Fruit fly (Drosophila melanogaster) whole organism, embryonic: ENCODE data around the gene Lgr3.

Source experiments
- Atf-2 ChIP-seq: fragments of 200-800 bp; sonication (Bioruptor generic); optimal IDR thresholded peaks from 2 replicates; lab custom pipeline; 2016; ENCODE audit warnings: missing biosample characterization, missing genetic modification characterization
- CG10565 ChIP-seq: fragments of 200-800 bp; sonication (Bioruptor generic); optimal IDR thresholded peaks from 3 replicates; lab custom pipeline; 2016; ENCODE audit warnings: missing biosample characterization, mild to moderate bottlenecking, missing genetic modification characterization
- CG12744 ChIP-seq: fragments of 200-800 bp; sonication (Bioruptor generic); optimal IDR thresholded peaks from 2 replicates; lab custom pipeline; 2016; ENCODE audit warnings: missing biosample characterization, missing genetic modification characterization
- CG13894 ChIP-seq: fragments of 200-800 bp; sonication (Bioruptor generic); optimal IDR thresholded peaks from 3 replicates; lab custom pipeline; 2018; ENCODE audit warnings: missing biosample characterization, mild to moderate bottlenecking, missing genetic modification characterization, moderate library complexity
- CG14710 ChIP-seq: fragments of 200-800 bp; sonication (Bioruptor generic); optimal IDR thresholded peaks from 3 replicates; lab custom pipeline; 2019; ENCODE audit warnings: missing biosample characterization, mild to moderate bottlenecking, missing genetic modification characterization, moderate library complexity
- CG15696 ChIP-seq: fragments of 200-800 bp; sonication (Bioruptor generic); optimal IDR thresholded peaks from 2 replicates; lab custom pipeline; 2019; ENCODE audit warnings: missing biosample characterization, mild to moderate bottlenecking, missing genetic modification characterization, moderate library complexity
- CG17328 ChIP-seq: fragments of 200-800 bp; sonication (Bioruptor generic); IDR thresholded peaks from 2 replicates; pipeline ENCODE4 v1.3.6; 2022; ENCODE audit warnings: missing biosample characterization, missing genetic modification characterization
- CG18262 ChIP-seq: fragments of 200-800 bp; optimal IDR thresholded peaks from 3 replicates; lab custom pipeline; 2019; ENCODE audit warnings: missing biosample characterization, mild to moderate bottlenecking, missing genetic modification characterization, moderate library complexity
- CG30020 ChIP-seq: fragments of 200-800 bp; optimal IDR thresholded peaks from 2 replicates; lab custom pipeline; 2019; ENCODE audit warnings: missing biosample characterization, mild to moderate bottlenecking, missing genetic modification characterization, moderate library complexity
- CG32767 ChIP-seq: fragments of 200-800 bp; sonication (Bioruptor generic); IDR thresholded peaks from 2 replicates; pipeline ENCODE4 v1.3.6; 2022; ENCODE audit warnings: missing biosample characterization, missing genetic modification characterization
- CG33213 ChIP-seq: fragments of 200-800 bp; sonication (Bioruptor generic); optimal IDR thresholded peaks from 3 replicates; lab custom pipeline; 2016; ENCODE audit warnings: missing biosample characterization, missing genetic modification characterization
- CG6654 ChIP-seq: fragments of 200-800 bp; sonication (Bioruptor generic); optimal IDR thresholded peaks from 2 replicates; lab custom pipeline; 2017; ENCODE audit warnings: missing biosample characterization, mild to moderate bottlenecking, missing genetic modification characterization
- CG8290 ChIP-seq, 3 experiments: fragments of 200-800 bp; sonication (Bioruptor generic); optimal IDR thresholded peaks; 2 replicates each; lab custom pipeline; 2016 to 2019; ENCODE audit warnings: missing biosample characterization in 3 of 3, missing genetic modification characterization in 3 of 3, mild to moderate bottlenecking in 2 of 3, moderate library complexity in 1 of 3
- CG8478 ChIP-seq: fragments of >200 bp; optimal IDR thresholded peaks from 2 replicates; lab custom pipeline; 2018
- CG8924 ChIP-seq: fragments of 200-800 bp; optimal IDR thresholded peaks from 3 replicates; lab custom pipeline; 2019; ENCODE audit warnings: missing biosample characterization, mild to moderate bottlenecking, missing genetic modification characterization, moderate library complexity
- CTCF ChIP-seq: fragments of 200-800 bp; sonication (Bioruptor generic); optimal IDR thresholded peaks from 2 replicates; lab custom pipeline; 2017; ENCODE audit warnings: missing biosample characterization, mild to moderate bottlenecking, missing genetic modification characterization, moderate library complexity
- Dll ChIP-seq: fragments of 200-800 bp; sonication (Bioruptor generic); IDR thresholded peaks from 4 replicates; pipeline ENCODE4 v1.3.6; 2022; ENCODE audit warnings: missing biosample characterization, missing genetic modification characterization; ENCODE audit not compliant: partially characterized antibody
- Doc3 ChIP-seq: fragments of 200-800 bp; sonication (Bioruptor generic); IDR thresholded peaks from 3 replicates; pipeline ENCODE4 v1.3.6; 2022; ENCODE audit warnings: missing biosample characterization, missing genetic modification characterization; ENCODE audit not compliant: partially characterized antibody
- HLHmδ ChIP-seq: fragments of 200-800 bp; sonication (Bioruptor generic); optimal IDR thresholded peaks from 2 replicates; lab custom pipeline; 2018; ENCODE audit warnings: missing biosample characterization, mild to moderate bottlenecking, missing genetic modification characterization, moderate library complexity
- Jarid2 ChIP-seq: fragments of 200-800 bp; sonication (Bioruptor generic); optimal IDR thresholded peaks from 3 replicates; lab custom pipeline; 2017; ENCODE audit warnings: mild to moderate bottlenecking, missing biosample characterization, missing genetic modification reagents, missing genetic modification characterization
- Kr ChIP-seq: fragments of 200-800 bp; sonication (Bioruptor generic); optimal IDR thresholded peaks from 2 replicates; lab custom pipeline; 2017; ENCODE audit warnings: missing biosample characterization, mild to moderate bottlenecking, missing genetic modification characterization
- Mrtf ChIP-seq: fragments of 200-800 bp; sonication (Bioruptor generic); IDR thresholded peaks from 3 replicates; pipeline ENCODE4 v1.3.6; 2022; ENCODE audit warnings: missing biosample characterization, missing genetic modification characterization
- Pdp1 ChIP-seq, 2 experiments: fragments of 200-800 bp; sonication (Bioruptor generic); optimal IDR thresholded peaks; 3 replicates each; lab custom pipeline; 2016; ENCODE audit warnings: missing biosample characterization in 2 of 2, missing genetic modification characterization in 2 of 2, mild to moderate bottlenecking in 1 of 2, moderate library complexity in 1 of 2
- Six4 ChIP-seq: fragments of 200-800 bp; sonication (Bioruptor generic); optimal IDR thresholded peaks from 2 replicates; lab custom pipeline; 2016; ENCODE audit warnings: missing biosample characterization, missing genetic modification characterization
- abd-A ChIP-seq: fragments of 200-800 bp; sonication (Bioruptor generic); optimal IDR thresholded peaks from 3 replicates; lab custom pipeline; 2019; ENCODE audit warnings: missing biosample characterization, mild to moderate bottlenecking, missing genetic modification characterization, moderate library complexity
- cg ChIP-seq: fragments of 200-800 bp; sonication (Bioruptor generic); optimal IDR thresholded peaks from 3 replicates; lab custom pipeline; 2019; ENCODE audit warnings: missing biosample characterization, mild to moderate bottlenecking, missing genetic modification characterization, moderate library complexity
- chm ChIP-seq: fragments of 200-800 bp; sonication (Bioruptor generic); IDR thresholded peaks from 2 replicates; pipeline ENCODE4 v1.3.6; 2022; ENCODE audit warnings: missing biosample characterization, missing genetic modification characterization
- dpn ChIP-seq, 2 experiments: fragments of 200-800 bp; sonication (Bioruptor generic); optimal IDR thresholded peaks; 3 replicates each; lab custom pipeline; 2016; ENCODE audit warnings: missing biosample characterization in 2 of 2, missing genetic modification characterization in 2 of 2
- eyg ChIP-seq: fragments of 200-800 bp; sonication (Bioruptor generic); optimal IDR thresholded peaks from 3 replicates; lab custom pipeline; 2016; ENCODE audit warnings: missing biosample characterization, missing genetic modification characterization
- gce ChIP-seq: fragments of 200-800 bp; sonication (Bioruptor generic); IDR thresholded peaks from 3 replicates; pipeline ENCODE4 v1.3.6; 2022; ENCODE audit warnings: missing biosample characterization, missing genetic modification characterization
- grau ChIP-seq: fragments of 200-800 bp; optimal IDR thresholded peaks from 3 replicates; lab custom pipeline; 2019; ENCODE audit warnings: missing biosample characterization, mild to moderate bottlenecking, missing genetic modification characterization, moderate library complexity
- lola ChIP-seq, 3 experiments: fragments of >200 bp in 2 of 3; fragments of 200-800 bp in 1 of 3; sonication (Bioruptor generic) in 1 of 3; optimal IDR thresholded peaks; 2 replicates each; lab custom pipeline; 2017 to 2019; ENCODE audit warnings: missing biosample characterization in 3 of 3, missing genetic modification characterization in 3 of 3, mild to moderate bottlenecking in 1 of 3, moderate library complexity in 1 of 3
- mam ChIP-seq: fragments of 200-800 bp; sonication (Bioruptor generic); optimal IDR thresholded peaks from 3 replicates; lab custom pipeline; 2016; ENCODE audit warnings: missing biosample characterization, missing genetic modification characterization
- nerfin-2 ChIP-seq: fragments of 200-800 bp; sonication (Bioruptor generic); IDR thresholded peaks from 2 replicates; pipeline ENCODE4 v1.3.6; 2022; ENCODE audit warnings: missing biosample characterization, missing genetic modification characterization; ENCODE audit not compliant: partially characterized antibody
- ranshi ChIP-seq: fragments of 200-800 bp; sonication (Bioruptor generic); IDR thresholded peaks from 2 replicates; pipeline ENCODE4 v1.3.6; 2022; ENCODE audit warnings: missing biosample characterization, missing genetic modification characterization
- row ChIP-seq: fragments of 200-800 bp; sonication (Bioruptor generic); IDR thresholded peaks from 3 replicates; pipeline ENCODE4 v1.3.6; 2022; ENCODE audit warnings: missing biosample characterization, missing genetic modification characterization
- sc ChIP-seq, 3 experiments: fragments of >200 bp in 2 of 3; fragments of 200-800 bp in 1 of 3; sonication (Bioruptor generic) in 1 of 3; optimal IDR thresholded peaks; 2 replicates in 2 of 3; 3 replicates in 1 of 3; lab custom pipeline; 2017; ENCODE audit warnings: mild to moderate bottlenecking in 1 of 3, missing biosample characterization in 1 of 3, missing genetic modification characterization in 1 of 3, missing genetic modification reagents in 1 of 3
- sens ChIP-seq: fragments of 200-800 bp; sonication (Bioruptor generic); peaks from one replicate; lab custom pipeline; 2016; ENCODE audit warnings: missing biosample characterization, missing genetic modification characterization
- sug ChIP-seq: fragments of 200-800 bp; optimal IDR thresholded peaks from 2 replicates; lab custom pipeline; 2019; ENCODE audit warnings: missing biosample characterization, mild to moderate bottlenecking, missing genetic modification characterization, moderate library complexity

Gene Lgr3

dm6 chr3R:25647577-25648257 is 17.9 kb upstream of the Lgr3 start (continued):
- peak; percentile 19; the same call in 1 of the 2 replicates for TF ChIP-seq CG17328 (GFP tag; lab: Robert Waterston, UW)
- TF ChIP-seq CG32767 (GFP tag; lab: Robert Waterston, UW) = peak; percentile 70
- peak; percentile 25 for TF ChIP-seq grau
- no peak for TF ChIP-seq Atf-2 (GFP tag; lab: Kevin White, UChicago)
- TF ChIP-seq sug (tag; lab: Kevin White, UChicago) = peak; percentile 2
- TF ChIP-seq CG33213 = peak; percentile 12
- no peak for TF ChIP-seq Mrtf
- no peak for TF ChIP-seq CG8478 (lab: Kevin White, UChicago)
- peak; percentile 89 for TF ChIP-seq nerfin-2

- TF ChIP-seq CG8290 (GFP tag; optimal IDR thresholded peaks at IDR 0.05; lab: Kevin White, UChicago) (peak; percentile 38), CG8290 (tag; optimal IDR thresholded peaks at IDR 0.05; lab: Kevin White, UChicago) (peak in 1 of 2 experiments; percentile 64), chm (0 out of 2 replicates have a peak, but pooled peaks have one; percentile 2), mam (GFP tag; lab: Kevin White, UChicago) (no peak), lola (GFP tag; optimal IDR thresholded peaks at IDR 0.05; lab: Kevin White, UChicago) (peak in 1 of 3 experiments; percentile 15), CG6654 (GFP tag; lab: Kevin White, UChicago) (no peak), CG18262 (tag; lab: Kevin White, UChicago) (peak; percentile 1), gce (GFP tag; lab: Robert Waterston, UW) (0 out of 3 replicates have a peak, but pooled peaks have one; percentile 0), Dll (GFP tag; lab: Robert Waterston, UW) (0 out of 4 replicates have a peak, but pooled peaks have one; percentile 6), dpn (GFP tag; optimal IDR thresholded peaks at IDR 0.05; lab: Kevin White, UChicago) (peak in 1 of 2 experiments; percentile 5), Kr (GFP tag; lab: Kevin White, UChicago) (no peak), cg (peak; percentile 30), ranshi (GFP tag; lab: Robert Waterston, UW) (peak; percentile 33; the same call in 1 of the 2 replicates), row (GFP tag; lab: Robert Waterston, UW) (0 out of 3 replicates have a peak, but pooled peaks have one; percentile 3), Doc3 (GFP tag; lab: Robert Waterston, UW) (peak; percentile 3; the same call in 1 of the 3 replicates), CG33213 (no peak), CG8924 (tag; lab: Kevin White, UChicago) (peak; percentile 1), CG30020 (tag; lab: Kevin White, UChicago) (peak; percentile 52), HLHmδ (GFP tag; lab: Kevin White, UChicago) (no peak), CTCF (GFP tag; lab: Kevin White, UChicago) (no peak), Six4 (GFP tag; lab: Kevin White, UChicago) (no peak), CG14710 (tag; lab: Kevin White, UChicago) (peak; percentile 35), CG10565 (GFP tag; lab: Kevin White, UChicago) (no peak), Jarid2 (GFP tag; lab: Kevin White, UChicago) (no peak)
These were observed 17.4 kb upstream of the Lgr3 start for dm6 chr3R:25648258-25648606.

dm6 chr3R:25650417-25650816 is 15.2 kb upstream of the Lgr3 start:
- TF ChIP-seq sens = peak; percentile 58
- TF ChIP-seq Pdp1 (GFP tag; optimal IDR thresholded peaks at IDR 0.05; lab: Kevin White, UChicago) = peak in 1 of 2 experiments; percentile 32
- peak; percentile 64 for TF ChIP-seq CG13894 (tag; lab: Kevin White, UChicago)
- no peak for TF ChIP-seq sc (optimal IDR thresholded peaks at IDR 0.05; lab: Kevin White, UChicago)
- no peak for TF ChIP-seq sc (GFP tag; optimal IDR thresholded peaks at IDR 0.05; lab: Kevin White, UChicago)
- TF ChIP-seq CG15696 (tag; lab: Kevin White, UChicago) = no peak
- TF ChIP-seq eyg (GFP tag; lab: Kevin White, UChicago) = no peak
- TF ChIP-seq abd-A (tag; lab: Kevin White, UChicago) = peak; percentile 52
- no peak for TF ChIP-seq CG12744 (GFP tag; lab: Kevin White, UChicago)
